Worm (Caenorhabditis elegans): ENCODE data around the gene srlf-2.

The srlf-2 gene

DNA sequence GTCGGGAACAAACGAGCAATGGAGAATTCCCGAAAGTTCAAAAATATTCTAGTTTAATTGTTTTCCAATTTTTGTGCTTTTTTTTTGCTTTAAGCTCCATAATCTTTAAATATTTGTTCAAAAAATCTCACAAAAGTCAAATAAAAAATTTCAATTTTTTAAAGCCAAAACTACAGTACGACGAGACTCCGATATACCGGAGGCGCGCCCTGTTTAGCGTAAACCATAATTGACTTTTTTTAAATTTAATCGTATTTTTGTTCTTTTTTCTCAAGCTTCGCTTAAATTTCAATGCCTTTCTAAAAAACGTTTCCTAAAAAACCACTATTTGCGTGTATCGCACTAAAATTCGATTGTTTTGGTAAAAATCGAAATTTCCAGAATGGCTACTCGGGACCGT lies 33.1 kb upstream of the srlf-2 start, which contains the start of gene syx-4:
Gene syx-4 (plus strand): TSS at position 382 of the 400 bp plus-strand sequence.
- TF ChIP-seq hmg-11 (tag; optimal IDR thresholded peaks at IDR 0.05), result no peak
- TF ChIP-seq lin-39 (tag; optimal IDR thresholded peaks at IDR 0.05), result no peak
- TF ChIP-seq nfya-1 (tag; optimal IDR thresholded peaks at IDR 0.05; ENCODE audit: insufficient read depth), result no peak
- TF ChIP-seq R02D3.7 (tag; optimal IDR thresholded peaks at IDR 0.05), result no peak
- TF ChIP-seq ceh-16 (tag; optimal IDR thresholded peaks at IDR 0.05), result no peak
- TF ChIP-seq nhr-237 (tag; optimal IDR thresholded peaks at IDR 0.05), result no peak
- no peak for TF ChIP-seq elt-1 (tag; optimal IDR thresholded peaks at IDR 0.05)
- no peak for TF ChIP-seq fos-1 (tag; optimal IDR thresholded peaks at IDR 0.05)
- no peak for TF ChIP-seq lin-15B (tag; optimal IDR thresholded peaks at IDR 0.05)

DNA sequence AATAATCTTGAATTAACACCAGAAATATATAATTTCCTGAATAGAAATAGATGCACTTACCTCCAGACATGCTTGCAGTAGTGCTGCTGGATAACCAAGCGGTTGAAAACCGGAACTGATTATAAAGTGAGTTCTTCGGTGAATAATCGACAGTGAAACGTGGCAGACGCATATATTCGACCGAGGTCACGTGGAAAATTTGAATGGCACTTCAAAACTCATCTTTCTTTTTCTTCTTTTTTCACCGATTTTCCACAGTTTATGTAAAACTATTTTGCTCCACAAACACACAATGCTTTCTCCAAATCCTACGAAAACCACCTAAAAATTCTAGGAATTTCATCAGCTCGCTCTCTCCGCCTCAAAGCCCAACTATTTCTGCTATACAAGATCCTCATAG lies 29.8 kb upstream of the srlf-2 start, which contains the start of gene ant-1.4:
Gene ant-1.4 (minus strand): TSS at position 101 of the 400 bp plus-strand sequence.
- TF ChIP-seq fos-1 (tag; optimal IDR thresholded peaks at IDR 0.05) (no peak), ama-1 (optimal IDR thresholded peaks at IDR 0.05) (no peak), snpc-4 (tag; optimal IDR thresholded peaks at IDR 0.05) (no peak), fkh-10 (GFP tag; optimal IDR thresholded peaks at IDR 0.05) (no peak), nfya-1 (tag; optimal IDR thresholded peaks at IDR 0.05; ENCODE audit: insufficient read depth) (no peak), daf-12 (tag; optimal IDR thresholded peaks at IDR 0.05) (no peak), unc-62 (GFP tag; optimal IDR thresholded peaks at IDR 0.05) (no peak), nhr-77 (tag; optimal IDR thresholded peaks at IDR 0.05) (no peak), ceh-16 (tag; optimal IDR thresholded peaks at IDR 0.05) (no peak), elt-2 (tag; optimal IDR thresholded peaks at IDR 0.05) (no peak), egl-27 (tag; optimal IDR thresholded peaks at IDR 0.05) (no peak), nhr-67 (tag; optimal IDR thresholded peaks at IDR 0.05) (no peak), skn-1 (tag; optimal IDR thresholded peaks at IDR 0.05) (no peak), nhr-23 (tag; optimal IDR thresholded peaks at IDR 0.05) (no peak)

DNA sequence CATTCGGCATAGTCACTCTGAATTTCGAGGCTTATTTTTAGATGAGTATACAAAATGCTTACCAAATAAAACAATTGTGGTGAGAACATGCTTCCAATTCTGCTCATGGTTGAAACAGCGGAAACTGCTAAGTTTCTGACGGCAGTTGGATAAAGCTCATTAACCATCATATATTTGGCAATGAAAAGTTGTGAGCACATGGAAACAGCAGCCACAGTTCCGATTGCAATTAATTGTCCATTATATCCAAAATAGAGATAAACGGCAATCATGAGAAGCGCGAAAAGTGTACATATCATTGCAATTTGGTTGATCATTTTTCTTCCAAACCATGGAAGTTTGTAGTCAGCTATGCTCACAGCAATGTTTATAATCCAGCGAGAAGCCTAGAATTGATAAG lies 28.8 kb upstream of the srlf-2 start:
- TF ChIP-seq lin-15B (tag; optimal IDR thresholded peaks at IDR 0.05) (no peak), egl-27 (tag; optimal IDR thresholded peaks at IDR 0.05) (no peak), zag-1 (tag; optimal IDR thresholded peaks at IDR 0.05) (no peak), nhr-76 (tag; optimal IDR thresholded peaks at IDR 0.05) (no peak), ceh-16 (tag; optimal IDR thresholded peaks at IDR 0.05) (no peak), pha-4 (tag; optimal IDR thresholded peaks at IDR 0.05) (no peak), aly-2 (tag; optimal IDR thresholded peaks at IDR 0.05) (no peak), ZK546.5 (tag; optimal IDR thresholded peaks at IDR 0.05) (no peak), pqm-1 (tag; optimal IDR thresholded peaks at IDR 0.05) (no peak), nhr-67 (tag; optimal IDR thresholded peaks at IDR 0.05) (no peak), fkh-10 (GFP tag; optimal IDR thresholded peaks at IDR 0.05) (no peak), nhr-12 (tag; optimal IDR thresholded peaks at IDR 0.05) (no peak), eor-1 (tag; optimal IDR thresholded peaks at IDR 0.05) (no peak), nhr-25 (tag; optimal IDR thresholded peaks at IDR 0.05) (no peak), fkh-2 (tag; optimal IDR thresholded peaks at IDR 0.05) (no peak)

DNA sequence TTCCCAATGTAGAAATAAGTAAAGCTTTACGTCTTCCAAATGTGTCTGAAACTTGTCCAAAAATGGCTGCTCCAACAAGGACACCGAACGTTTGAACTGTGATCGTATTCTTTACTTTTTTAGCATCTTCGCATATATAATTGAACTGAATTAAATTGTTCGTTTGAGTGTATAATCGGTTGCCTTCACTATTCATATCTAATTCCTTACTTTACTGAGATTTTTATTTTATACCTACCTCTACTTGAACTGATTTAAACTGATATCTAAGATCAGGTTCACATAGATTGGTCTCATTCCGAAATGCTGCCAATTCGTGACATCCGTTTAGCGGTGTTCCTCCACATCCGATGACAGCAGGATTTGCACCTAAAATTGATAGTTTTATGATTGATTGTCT lies 27.6 kb upstream of the srlf-2 start:
- TF ChIP-seq egl-27 (tag; optimal IDR thresholded peaks at IDR 0.05), result no peak
- no peak for TF ChIP-seq lin-15B (tag; optimal IDR thresholded peaks at IDR 0.05)
- TF ChIP-seq aly-2 (tag; optimal IDR thresholded peaks at IDR 0.05), result no peak
- no peak for TF ChIP-seq fkh-10 (GFP tag; optimal IDR thresholded peaks at IDR 0.05)
- TF ChIP-seq jun-1 (tag; optimal IDR thresholded peaks at IDR 0.05), result no peak
- no peak for TF ChIP-seq tbx-2 (tag; optimal IDR thresholded peaks at IDR 0.05)
- TF ChIP-seq fos-1 (tag; optimal IDR thresholded peaks at IDR 0.05), result no peak
- no peak for TF ChIP-seq egl-5 (tag; optimal IDR thresholded peaks at IDR 0.05)
- no peak for TF ChIP-seq unc-62 (GFP tag; optimal IDR thresholded peaks at IDR 0.05)
- TF ChIP-seq daf-12 (tag; optimal IDR thresholded peaks at IDR 0.05), result no peak
- no peak for TF ChIP-seq snpc-4 (tag; optimal IDR thresholded peaks at IDR 0.05)
- TF ChIP-seq pha-4 (tag; optimal IDR thresholded peaks at IDR 0.05), result no peak
- no peak for TF ChIP-seq lsy-12 (tag; optimal IDR thresholded peaks at IDR 0.05)
- no peak for TF ChIP-seq elt-2 (tag; optimal IDR thresholded peaks at IDR 0.05)
- no peak for TF ChIP-seq R02D3.7 (tag; optimal IDR thresholded peaks at IDR 0.05)
- TF ChIP-seq nfya-1 (tag; optimal IDR thresholded peaks at IDR 0.05; ENCODE audit: insufficient read depth), result no peak
- TF ChIP-seq nhr-25 (tag; optimal IDR thresholded peaks at IDR 0.05), result no peak
- TF ChIP-seq zag-1 (tag; optimal IDR thresholded peaks at IDR 0.05), result no peak
- no peak for TF ChIP-seq nhr-43 (tag; optimal IDR thresholded peaks at IDR 0.05; ENCODE audit: poor library complexity, severe bottlenecking)
